Worm (Caenorhabditis elegans): Measurements from ENCODE around the gene Y67H2A.10.

DNA sequence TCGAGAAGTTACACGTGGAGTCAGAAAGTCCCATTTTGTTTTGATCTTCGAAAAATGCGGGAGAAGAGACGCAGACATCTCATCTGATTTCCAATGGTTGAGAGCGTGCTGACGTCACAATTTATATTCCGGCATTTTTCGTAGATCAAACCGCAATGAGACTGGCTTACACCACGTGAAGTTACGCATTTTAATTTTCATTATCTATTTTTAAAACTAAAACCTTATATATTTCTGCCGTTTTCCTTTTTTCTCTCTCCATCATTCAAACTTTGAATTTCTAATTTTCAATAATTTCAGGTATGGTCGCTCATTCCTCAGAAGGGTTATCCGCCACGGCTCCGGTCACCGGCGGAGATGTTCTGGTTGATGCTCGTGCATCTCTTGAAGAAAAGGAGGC is 26.0 kb upstream of the Y67H2A.10 start, which contains the start of gene fat-1:
- TF ChIP-seq W03F9.2 (tag; optimal IDR thresholded peaks at IDR 0.05) (no peak), dao-5 (tag; optimal IDR thresholded peaks at IDR 0.05) (no peak)
